Fruit fly (Drosophila melanogaster) whole organism, embryonic: Measurements from ENCODE around the gene CG10959.

ENCODE experiments used
- Abd-B ChIP-seq: fragments of 200-800 bp; sonication (Bioruptor generic); optimal IDR thresholded peaks from 2 replicates; lab custom pipeline; 2018; ENCODE audit warnings: missing biosample characterization, mild to moderate bottlenecking, missing genetic modification characterization, moderate library complexity
- Awh ChIP-seq: fragments of 200-800 bp; sonication (Bioruptor generic); IDR thresholded peaks from 2 replicates; pipeline ENCODE4, ENCODE4 v1.3.6; 2022; ENCODE audit warnings: missing biosample characterization, missing genetic modification characterization
- CG1024 ChIP-seq: fragments of 200-800 bp; sonication (Bioruptor generic); IDR thresholded peaks from 2 replicates; pipeline ENCODE4 v1.3.6; 2022; ENCODE audit warnings: missing biosample characterization, missing genetic modification characterization
- CG10366 ChIP-seq: fragments of 200-800 bp; sonication (Bioruptor generic); IDR thresholded peaks from 2 replicates; pipeline ENCODE4 v1.3.6; 2022; ENCODE audit warnings: missing biosample characterization, missing genetic modification characterization
- CG11560 ChIP-seq: fragments of 200-800 bp; sonication (Bioruptor generic); IDR thresholded peaks from 3 replicates; pipeline ENCODE4 v1.3.6; 2022; ENCODE audit warnings: missing biosample characterization, missing genetic modification characterization
- CG11723 ChIP-seq: fragments of 200-800 bp; sonication (Bioruptor generic); optimal IDR thresholded peaks from 2 replicates; lab custom pipeline; 2017; ENCODE audit warnings: missing biosample characterization, mild to moderate bottlenecking, missing genetic modification characterization
- CG12071 ChIP-seq: fragments of 200-800 bp; sonication (Bioruptor generic); optimal IDR thresholded peaks from 3 replicates; lab custom pipeline; 2018; ENCODE audit warnings: missing biosample characterization, mild to moderate bottlenecking, missing genetic modification characterization
- CG14667 ChIP-seq: fragments of 200-800 bp; sonication (Bioruptor generic); IDR thresholded peaks from 2 replicates; pipeline ENCODE4 v1.3.6; 2022; ENCODE audit warnings: missing biosample characterization, missing genetic modification characterization
- CG14710 ChIP-seq: fragments of 200-800 bp; sonication (Bioruptor generic); optimal IDR thresholded peaks from 3 replicates; lab custom pipeline; 2019; ENCODE audit warnings: missing biosample characterization, mild to moderate bottlenecking, missing genetic modification characterization, moderate library complexity
- CG18599 ChIP-seq: fragments of 200-800 bp; sonication (Bioruptor generic); optimal IDR thresholded peaks from 3 replicates; lab custom pipeline; 2017; ENCODE audit warnings: missing biosample characterization, missing genetic modification characterization, mild to moderate bottlenecking, moderate library complexity, missing genetic modification reagents
- CG31224 ChIP-seq: fragments of 200-800 bp; sonication (Bioruptor generic); IDR thresholded peaks from 2 replicates; pipeline ENCODE4 v1.3.6; 2022; ENCODE audit warnings: missing biosample characterization, missing genetic modification characterization
- CG3847 ChIP-seq: fragments of 200-800 bp; sonication (Bioruptor generic); IDR thresholded peaks from 2 replicates; pipeline ENCODE4 v1.3.6; 2022; ENCODE audit warnings: missing biosample characterization, missing genetic modification characterization
- CG4328 ChIP-seq: fragments of 200-800 bp; sonication (Bioruptor generic); optimal IDR thresholded peaks from 3 replicates; lab custom pipeline; 2017; ENCODE audit warnings: missing biosample characterization, missing genetic modification reagents, missing genetic modification characterization
- CG4424 ChIP-seq: fragments of 200-800 bp; sonication (Bioruptor generic); optimal IDR thresholded peaks from 3 replicates; lab custom pipeline; 2016; ENCODE audit warnings: missing biosample characterization, missing genetic modification characterization
- CG4707 ChIP-seq: fragments of 200-800 bp; sonication (Bioruptor generic); optimal IDR thresholded peaks from 2 replicates; lab custom pipeline; 2018; ENCODE audit warnings: missing biosample characterization, mild to moderate bottlenecking, missing genetic modification characterization, moderate library complexity
- CG6689 ChIP-seq: fragments of 200-800 bp; sonication (Bioruptor generic); IDR thresholded peaks from 2 replicates; pipeline ENCODE4 v1.3.6; 2022; ENCODE audit warnings: missing biosample characterization, missing genetic modification characterization
- CG7928 ChIP-seq: fragments of 200-800 bp; sonication (Bioruptor generic); optimal IDR thresholded peaks from 2 replicates; lab custom pipeline; 2017; ENCODE audit warnings: missing biosample characterization, mild to moderate bottlenecking, missing genetic modification characterization
- CG7987 ChIP-seq: fragments of 200-800 bp; sonication (Bioruptor generic); optimal IDR thresholded peaks from 2 replicates; lab custom pipeline; 2018; ENCODE audit warnings: missing biosample characterization, mild to moderate bottlenecking, missing genetic modification characterization, moderate library complexity
- CoRest ChIP-seq: fragments of 200-800 bp; sonication (Bioruptor generic); optimal IDR thresholded peaks from 3 replicates; lab custom pipeline; 2018; ENCODE audit warnings: missing biosample characterization, mild to moderate bottlenecking, missing genetic modification characterization, moderate library complexity
- D ChIP-seq, 2 experiments: fragments of 200-800 bp in 1 of 2; fragments of >200 bp in 1 of 2; sonication (Bioruptor generic) in 1 of 2; optimal IDR thresholded peaks; 2 replicates in 1 of 2; 3 replicates in 1 of 2; lab custom pipeline; 2017; ENCODE audit warnings: mild to moderate bottlenecking in 1 of 2, missing biosample characterization in 1 of 2, missing genetic modification characterization in 1 of 2, missing genetic modification reagents in 1 of 2
- E2f2 ChIP-seq: fragments of 200-800 bp; sonication (Bioruptor generic); IDR thresholded peaks from 2 replicates; pipeline ENCODE4 v1.3.6; 2022; ENCODE audit warnings: missing biosample characterization, missing genetic modification characterization
- Hey ChIP-seq: fragments of 200-800 bp; sonication (Bioruptor generic); optimal IDR thresholded peaks from 3 replicates; lab custom pipeline; 2018; ENCODE audit warnings: missing biosample characterization, mild to moderate bottlenecking, missing genetic modification characterization
- Hmr ChIP-seq: fragments of 200-800 bp; sonication (Bioruptor generic); optimal IDR thresholded peaks from 3 replicates; lab custom pipeline; 2017; ENCODE audit warnings: mild to moderate bottlenecking, missing biosample characterization, missing genetic modification reagents, missing genetic modification characterization
- Lpt ChIP-seq: fragments of >200 bp; optimal IDR thresholded peaks from 2 replicates; lab custom pipeline; 2018; ENCODE audit warnings: missing biosample characterization, missing genetic modification characterization
- Myb ChIP-seq: fragments of 200-800 bp; sonication (Bioruptor generic); optimal IDR thresholded peaks from 2 replicates; lab custom pipeline; 2016; ENCODE audit warnings: missing biosample characterization, missing genetic modification characterization
- NC2β ChIP-seq: fragments of 200-800 bp; sonication (Bioruptor generic); optimal IDR thresholded peaks from 2 replicates; lab custom pipeline; 2016; ENCODE audit warnings: missing biosample characterization, missing genetic modification characterization
- Oli ChIP-seq: fragments of 200-800 bp; sonication (Bioruptor generic); optimal IDR thresholded peaks from 2 replicates; lab custom pipeline; 2018; ENCODE audit warnings: missing biosample characterization, mild to moderate bottlenecking, missing genetic modification characterization, moderate library complexity
- Opbp ChIP-seq: fragments of 200-800 bp; sonication (Bioruptor generic); IDR thresholded peaks from 3 replicates; pipeline ENCODE4 v1.3.6; 2022; ENCODE audit warnings: missing biosample characterization, missing genetic modification characterization; ENCODE audit not compliant: partially characterized antibody
- Ssrp ChIP-seq: fragments of 200-800 bp; sonication (Bioruptor generic); optimal IDR thresholded peaks from 2 replicates; lab custom pipeline; 2018; ENCODE audit warnings: missing biosample characterization, mild to moderate bottlenecking, missing genetic modification characterization, moderate library complexity
- ac ChIP-seq: fragments of 200-800 bp; sonication (Bioruptor generic); optimal IDR thresholded peaks from 3 replicates; lab custom pipeline; 2017; ENCODE audit warnings: missing biosample characterization, mild to moderate bottlenecking, missing genetic modification characterization
- amos ChIP-seq: fragments of 200-800 bp; sonication (Bioruptor generic); IDR thresholded peaks from 2 replicates; pipeline ENCODE4 v1.3.6; 2022; ENCODE audit warnings: missing biosample characterization, missing genetic modification characterization; ENCODE audit not compliant: partially characterized antibody
- bowl ChIP-seq: fragments of 200-800 bp; sonication (Bioruptor generic); IDR thresholded peaks from 2 replicates; pipeline ENCODE4 v1.3.6; 2022; ENCODE audit warnings: missing biosample characterization, missing genetic modification characterization
- br ChIP-seq: fragments of >200 bp; optimal IDR thresholded peaks from 2 replicates; lab custom pipeline; 2017
- caup ChIP-seq: fragments of 200-800 bp; sonication (Bioruptor generic); optimal IDR thresholded peaks from 3 replicates; lab custom pipeline; 2017; ENCODE audit warnings: missing biosample characterization, mild to moderate bottlenecking, missing genetic modification characterization, moderate library complexity; ENCODE audit not compliant: severe bottlenecking
- chm ChIP-seq: fragments of 200-800 bp; sonication (Bioruptor generic); IDR thresholded peaks from 2 replicates; pipeline ENCODE4 v1.3.6; 2022; ENCODE audit warnings: missing biosample characterization, missing genetic modification characterization
- dmrt11E ChIP-seq: fragments of 200-800 bp; sonication (Bioruptor generic); optimal IDR thresholded peaks from 3 replicates; lab custom pipeline; 2018; ENCODE audit warnings: missing biosample characterization, mild to moderate bottlenecking, missing genetic modification characterization, moderate library complexity
- fd96Cb ChIP-seq: fragments of 200-800 bp; sonication (Bioruptor generic); optimal IDR thresholded peaks from 2 replicates; lab custom pipeline; 2018; ENCODE audit warnings: missing biosample characterization, mild to moderate bottlenecking, missing genetic modification characterization, moderate library complexity
- fru ChIP-seq: fragments of >200 bp; optimal IDR thresholded peaks from 2 replicates; lab custom pipeline; 2017
- ftz-f1 ChIP-seq: fragments of 200-800 bp; sonication (Bioruptor generic); optimal IDR thresholded peaks from 2 replicates; lab custom pipeline; 2016; ENCODE audit warnings: missing biosample characterization, missing genetic modification characterization
- h ChIP-seq: fragments of >200 bp; optimal IDR thresholded peaks from 2 replicates; lab custom pipeline; 2017
- ham ChIP-seq: fragments of 200-800 bp; sonication (Bioruptor generic); IDR thresholded peaks from 2 replicates; pipeline ENCODE4 v1.3.6; 2022; ENCODE audit warnings: missing biosample characterization, missing genetic modification characterization
- mam ChIP-seq: fragments of 200-800 bp; sonication (Bioruptor generic); optimal IDR thresholded peaks from 3 replicates; lab custom pipeline; 2016; ENCODE audit warnings: missing biosample characterization, missing genetic modification characterization
- nerfin-2 ChIP-seq: fragments of 200-800 bp; sonication (Bioruptor generic); IDR thresholded peaks from 2 replicates; pipeline ENCODE4 v1.3.6; 2022; ENCODE audit warnings: missing biosample characterization, missing genetic modification characterization; ENCODE audit not compliant: partially characterized antibody
- nmo ChIP-seq: fragments of 200-800 bp; sonication (Bioruptor generic); optimal IDR thresholded peaks from 2 replicates; lab custom pipeline; 2018; ENCODE audit warnings: missing biosample characterization, mild to moderate bottlenecking, missing genetic modification characterization, moderate library complexity
- pb ChIP-seq: fragments of 200-800 bp; sonication (Bioruptor generic); optimal IDR thresholded peaks from 3 replicates; lab custom pipeline; 2016; ENCODE audit warnings: missing biosample characterization, missing genetic modification characterization
- pho ChIP-seq: fragments of 200-800 bp; sonication (Bioruptor generic); optimal IDR thresholded peaks from 2 replicates; lab custom pipeline; 2016; ENCODE audit warnings: missing biosample characterization, missing genetic modification characterization
- sd ChIP-seq: fragments of 200-800 bp; sonication (Bioruptor generic); optimal IDR thresholded peaks from 3 replicates; lab custom pipeline; 2018; ENCODE audit warnings: missing biosample characterization, mild to moderate bottlenecking, missing genetic modification characterization, moderate library complexity
- sisA ChIP-seq: fragments of 200-800 bp; sonication (Bioruptor generic); IDR thresholded peaks from 2 replicates; pipeline ENCODE4 v1.3.6; 2022; ENCODE audit warnings: missing biosample characterization, missing genetic modification characterization
- tap ChIP-seq: fragments of 200-800 bp; optimal IDR thresholded peaks from 3 replicates; lab custom pipeline; 2019; ENCODE audit warnings: missing biosample characterization, mild to moderate bottlenecking, missing genetic modification characterization, moderate library complexity
- trh ChIP-seq: fragments of 200-800 bp; sonication (Bioruptor generic); optimal IDR thresholded peaks from 2 replicates; lab custom pipeline; 2016; ENCODE audit warnings: missing biosample characterization, missing genetic modification characterization
- unpg ChIP-seq: fragments of 200-800 bp; sonication (Bioruptor generic); optimal IDR thresholded peaks from 3 replicates; lab custom pipeline; 2018; ENCODE audit warnings: missing biosample characterization, mild to moderate bottlenecking, missing genetic modification characterization, moderate library complexity
- z ChIP-seq: fragments of 200-800 bp; sonication (Bioruptor generic); IDR thresholded peaks from 3 replicates; pipeline ENCODE4 v1.3.6; 2022; ENCODE audit warnings: missing biosample characterization, missing genetic modification characterization

Gene CG10959

dm6 chrX:8122834-8123233 is 25.7 kb upstream of the CG10959 start (continued):
- no peak for TF ChIP-seq fru (lab: Kevin White, UChicago)
- TF ChIP-seq CG18599: no peak
- TF ChIP-seq nmo (GFP tag; lab: Kevin White, UChicago): peak; percentile 60
- TF ChIP-seq bowl (GFP tag; lab: Robert Waterston, UW): no peak
- no peak for TF ChIP-seq CG6689 (GFP tag; lab: Robert Waterston, UW)
- no peak for TF ChIP-seq CG4328 (GFP tag; lab: Kevin White, UChicago)
- no peak for TF ChIP-seq z
- TF ChIP-seq dmrt11E (tag; lab: Kevin White, UChicago): peak; percentile 31
- TF ChIP-seq NC2β (GFP tag; lab: Kevin White, UChicago): no peak
- TF ChIP-seq tap (tag; lab: Kevin White, UChicago): no peak
- TF ChIP-seq amos (GFP tag; lab: Robert Waterston, UW): no peak
- TF ChIP-seq Awh (GFP tag; lab: Robert Waterston, UW): no peak
- no peak for TF ChIP-seq h (lab: Kevin White, UChicago)
- TF ChIP-seq CG14710 (tag; lab: Kevin White, UChicago): peak; percentile 48
- TF ChIP-seq Lpt (GFP tag; lab: Kevin White, UChicago): no peak
- peak; percentile 6 for TF ChIP-seq CoRest (tag; lab: Kevin White, UChicago)
- TF ChIP-seq Opbp (GFP tag; lab: Robert Waterston, UW): no peak
- no peak for TF ChIP-seq Hey (tag; lab: Kevin White, UChicago)
- no peak for TF ChIP-seq ac (GFP tag; lab: Kevin White, UChicago)
- TF ChIP-seq Abd-B (GFP tag; lab: Kevin White, UChicago): no peak
- TF ChIP-seq pb: no peak
- no peak for TF ChIP-seq CG1024 (GFP tag; lab: Robert Waterston, UW)
- TF ChIP-seq Hmr (GFP tag; lab: Kevin White, UChicago): no peak
- TF ChIP-seq CG7928: no peak
- no peak for TF ChIP-seq CG12071 (GFP tag; lab: Kevin White, UChicago)
- TF ChIP-seq ftz-f1 (GFP tag; lab: Kevin White, UChicago): no peak
- TF ChIP-seq caup (GFP tag; lab: Kevin White, UChicago): no peak
- TF ChIP-seq CG3847 (GFP tag; lab: Robert Waterston, UW): no peak
- no peak for TF ChIP-seq unpg (GFP tag; lab: Kevin White, UChicago)
- no peak for TF ChIP-seq trh (GFP tag; lab: Kevin White, UChicago)
- TF ChIP-seq D (optimal IDR thresholded peaks at IDR 0.05; lab: Kevin White, UChicago): no peak
- TF ChIP-seq D (GFP tag; optimal IDR thresholded peaks at IDR 0.05; lab: Kevin White, UChicago): peak; percentile 28
- peak; percentile 32 for TF ChIP-seq Ssrp (tag; lab: Kevin White, UChicago)
- no peak for TF ChIP-seq br (lab: Kevin White, UChicago)
- TF ChIP-seq CG4424: no peak
- TF ChIP-seq CG4707: no peak
- no peak for TF ChIP-seq ham (GFP tag; lab: Robert Waterston, UW)
- TF ChIP-seq mam: no peak
- no peak for TF ChIP-seq CG14667 (GFP tag; lab: Robert Waterston, UW)
- TF ChIP-seq sd: no peak
- no peak for TF ChIP-seq E2f2 (GFP tag; lab: Robert Waterston, UW)
- no peak for TF ChIP-seq CG11723
- no peak for TF ChIP-seq CG7987 (GFP tag; lab: Kevin White, UChicago)
- no peak for TF ChIP-seq CG10366
- peak; percentile 20 for TF ChIP-seq fd96Cb (tag; lab: Kevin White, UChicago)
- TF ChIP-seq Oli (tag; lab: Kevin White, UChicago): peak; percentile 27
- TF ChIP-seq Myb (GFP tag; lab: Kevin White, UChicago): no peak
- no peak for TF ChIP-seq chm
- no peak for TF ChIP-seq nerfin-2 (GFP tag; lab: Robert Waterston, UW)
- no peak for TF ChIP-seq pho (GFP tag; lab: Kevin White, UChicago)
- TF ChIP-seq CG11560 (tag; lab: Robert Waterston, UW): no peak
- TF ChIP-seq sisA (GFP tag; lab: Robert Waterston, UW): no peak
- TF ChIP-seq CG31224: no peak
